Worm (Caenorhabditis elegans) whole organism, L1 larva: Measurements from ENCODE around the gene wdr-83.

Experiments used
- C04F5.9 ChIP-seq: sonication (generic microtip); optimal IDR thresholded peaks from 2 replicates; lab custom pipeline; 2016; ENCODE audit warnings: missing genetic modification characterization, missing compliant biosample characterization
- C34B4.2 ChIP-seq: sonication (generic microtip); optimal IDR thresholded peaks from 2 replicates; lab custom pipeline; 2017; ENCODE audit warnings: mild to moderate bottlenecking, missing genetic modification characterization, missing compliant biosample characterization
- F16B12.6 ChIP-seq: fragments of 150-350 bp; optimal IDR thresholded peaks from 2 replicates; lab custom pipeline; 2014; ENCODE audit warnings: missing biosample characterization, missing genetic modification characterization
- aly-2 ChIP-seq: fragments of 150-350 bp; optimal IDR thresholded peaks from 2 replicates; lab custom pipeline; 2014; ENCODE audit warnings: missing biosample characterization, missing genetic modification characterization
- blmp-1 ChIP-seq: fragments of 150-350 bp; optimal IDR thresholded peaks from 2 replicates; lab custom pipeline; 2014; ENCODE audit warnings: missing biosample characterization, missing genetic modification characterization
- ceh-82 ChIP-seq, 3 experiments: fragments of 150-350 bp in 1 of 3; sonication (generic microtip) in 2 of 3; optimal IDR thresholded peaks; 2 replicates each; lab custom pipeline; 2014 to 2017; ENCODE audit warnings: missing biosample characterization in 3 of 3, missing genetic modification characterization in 3 of 3
- efl-1 ChIP-seq, 4 experiments: fragments of 150-350 bp; optimal IDR thresholded peaks in 3 of 4; peaks in 1 of 4; 1 replicate in 1 of 4; 2 replicates in 3 of 4; lab custom pipeline; 2014; ENCODE audit warnings: missing biosample characterization in 2 of 4, missing genetic modification characterization in 2 of 4, missing genetic modification reagents in 2 of 4
- elt-2 ChIP-seq: sonication (generic microtip); optimal IDR thresholded peaks from 2 replicates; lab custom pipeline; 2016; ENCODE audit warnings: missing genetic modification characterization, mild to moderate bottlenecking, inconsistent platforms, missing compliant biosample characterization, missing genetic modification reagents
- elt-3 ChIP-seq, 6 experiments: fragments of 150-350 bp in 1 of 6; sonication (generic microtip); optimal IDR thresholded peaks; 2 replicates each; lab custom pipeline; 2017 to 2018; ENCODE audit warnings: missing biosample characterization in 6 of 6, missing genetic modification characterization in 6 of 6, inconsistent platforms in 1 of 6
- fos-1 ChIP-seq: fragments of 150-350 bp; optimal IDR thresholded peaks from 2 replicates; lab custom pipeline; 2014; ENCODE audit warnings: missing biosample characterization, missing genetic modification characterization
- grh-1 ChIP-seq: fragments of 200-800 bp; sonication (Bioruptor generic); IDR thresholded peaks from 2 replicates; pipeline ENCODE4 v1.3.6; 2022; ENCODE audit warnings: missing genetic modification reagents, missing genetic modification characterization, missing compliant biosample characterization
- isw-1 ChIP-seq: fragments of 200-800 bp; sonication (Bioruptor generic); IDR thresholded peaks from 2 replicates; pipeline ENCODE4 v1.3.6; 2022; ENCODE audit warnings: missing genetic modification characterization, missing compliant biosample characterization
- jun-1 ChIP-seq: fragments of 150-350 bp; optimal IDR thresholded peaks from 2 replicates; lab custom pipeline; 2014; ENCODE audit warnings: missing biosample characterization, missing genetic modification reagents, missing genetic modification characterization
- lin-14 ChIP-seq: fragments of 200-800 bp; sonication (Bioruptor generic); optimal IDR thresholded peaks from 2 replicates; lab custom pipeline; 2018; ENCODE audit warnings: mild to moderate bottlenecking, missing genetic modification characterization, moderate library complexity, missing compliant biosample characterization
- lsy-2 ChIP-seq, 2 experiments: fragments of 150-350 bp; optimal IDR thresholded peaks; 2 replicates each; lab custom pipeline; 2014; ENCODE audit warnings: missing biosample characterization in 2 of 2, missing genetic modification characterization in 2 of 2
- mdl-1 ChIP-seq, 2 experiments: fragments of 150-350 bp; optimal IDR thresholded peaks; 2 replicates each; lab custom pipeline; 2014 to 2017; ENCODE audit warnings: missing biosample characterization in 2 of 2, missing genetic modification characterization in 2 of 2, inconsistent platforms in 1 of 2
- nhr-237 ChIP-seq: fragments of 150-350 bp; optimal IDR thresholded peaks from 2 replicates; lab custom pipeline; 2014; ENCODE audit warnings: missing biosample characterization, missing genetic modification characterization
- nhr-76 ChIP-seq: sonication (generic microtip); optimal IDR thresholded peaks from 2 replicates; lab custom pipeline; 2017; ENCODE audit warnings: missing biosample characterization, missing genetic modification characterization
- nhr-77 ChIP-seq: fragments of 150-350 bp; optimal IDR thresholded peaks from 2 replicates; lab custom pipeline; 2014; ENCODE audit warnings: missing biosample characterization, missing genetic modification characterization
- nhr-85 ChIP-seq: sonication (generic microtip); peaks from one replicate; lab custom pipeline; 2016; ENCODE audit warnings: missing genetic modification characterization, inconsistent platforms, missing compliant biosample characterization
- pag-3 ChIP-seq: sonication (generic microtip); optimal IDR thresholded peaks from 2 replicates; lab custom pipeline; 2017; ENCODE audit warnings: missing genetic modification characterization, mild to moderate bottlenecking, missing compliant biosample characterization, antibody characterized with exemption, borderline replicate concordance; ENCODE audit not compliant: insufficient read depth
- snu-23 ChIP-seq: sonication (generic microtip); optimal IDR thresholded peaks from 2 replicates; lab custom pipeline; 2016; ENCODE audit warnings: missing genetic modification characterization, missing compliant biosample characterization
- swsn-7 ChIP-seq: sonication (generic microtip); optimal IDR thresholded peaks from 2 replicates; lab custom pipeline; 2016; ENCODE audit warnings: missing genetic modification characterization, missing compliant biosample characterization
- tbx-2 ChIP-seq: sonication (generic microtip); optimal IDR thresholded peaks from 2 replicates; lab custom pipeline; 2016; ENCODE audit warnings: missing genetic modification characterization, missing compliant biosample characterization
- unc-130 ChIP-seq: fragments of 150-350 bp; optimal IDR thresholded peaks from 2 replicates; lab custom pipeline; 2017; ENCODE audit warnings: missing biosample characterization, missing genetic modification characterization, inconsistent platforms
- unc-98 ChIP-seq: fragments of 200-800 bp; sonication (Bioruptor generic); IDR thresholded peaks from 2 replicates; pipeline ENCODE4 v1.3.6; 2022; ENCODE audit warnings: missing genetic modification characterization, missing compliant biosample characterization
- zag-1 ChIP-seq: fragments of 150-350 bp; optimal IDR thresholded peaks from 2 replicates; lab custom pipeline; 2014; ENCODE audit warnings: missing biosample characterization, missing genetic modification characterization
- zip-4 ChIP-seq: fragments of 200-800 bp; sonication (Bioruptor generic); optimal IDR thresholded peaks from 2 replicates; lab custom pipeline; 2018; ENCODE audit warnings: mild to moderate bottlenecking, missing genetic modification characterization, moderate library complexity, missing compliant biosample characterization
- ztf-11 ChIP-seq, 2 experiments: sonication (generic microtip); optimal IDR thresholded peaks; 2 replicates each; lab custom pipeline; 2016 to 2017; ENCODE audit warnings: missing genetic modification characterization in 2 of 2, missing biosample characterization in 1 of 2, missing compliant biosample characterization in 1 of 2

wdr-83 gene

ce11 chrII:4984151-4984550 is 47.4 kb downstream of the wdr-83 start:
- TF ChIP-seq F16B12.6 (tag; lab: Kevin White, UChicago) (no peak), efl-1 (optimal IDR thresholded peaks at IDR 0.05; lab: Kevin White, UChicago) (no peak), efl-1 (GFP tag; optimal IDR thresholded peaks at IDR 0.05 in 1 of 2; lab: Kevin White, UChicago) (peak in 1 of 2 experiments; percentile 29), fos-1 (tag; lab: Kevin White, UChicago) (no peak), swsn-7 (tag; lab: Kevin White, UChicago) (no peak), zip-4 (GFP tag; lab: Kevin White, UChicago) (no peak), zag-1 (tag; lab: Kevin White, UChicago) (no peak), aly-2 (tag; lab: Kevin White, UChicago) (no peak)

ce11 chrII:4981682-4982404 is 49.7 kb downstream of the wdr-83 start:
- no peak for TF ChIP-seq jun-1
- no peak for TF ChIP-seq mdl-1 (tag; optimal IDR thresholded peaks at IDR 0.05; lab: Kevin White, UChicago)
- TF ChIP-seq C34B4.2, result no peak
- TF ChIP-seq nhr-76 (tag; lab: Kevin White, UChicago), result no peak
- TF ChIP-seq ztf-11 (tag; optimal IDR thresholded peaks at IDR 0.05; lab: Kevin White, UChicago), result peak in 1 of 2 experiments; percentile 87
- TF ChIP-seq elt-2 (tag; lab: Kevin White, UChicago), result no peak
- no peak for TF ChIP-seq nhr-237 (tag; lab: Kevin White, UChicago)
- TF ChIP-seq aly-2 (tag; lab: Kevin White, UChicago), result no peak
- no peak for TF ChIP-seq efl-1 (optimal IDR thresholded peaks at IDR 0.05; lab: Kevin White, UChicago)
- peak in 1 of 2 experiments; percentile 64 for TF ChIP-seq efl-1 (GFP tag; optimal IDR thresholded peaks at IDR 0.05 in 1 of 2; lab: Kevin White, UChicago)
- TF ChIP-seq nhr-77 (tag; lab: Kevin White, UChicago), result no peak
- TF ChIP-seq unc-130 (tag; lab: Kevin White, UChicago), result no peak
- peak; percentile 66 for TF ChIP-seq nhr-85 (tag; lab: Kevin White, UChicago)
- no peak for TF ChIP-seq unc-98 (GFP tag; lab: Robert Waterston, UW)
- peak; percentile 11 for TF ChIP-seq blmp-1
- TF ChIP-seq grh-1 (GFP tag; lab: Robert Waterston, UW), result no peak
- TF ChIP-seq pag-3 (tag; lab: Kevin White, UChicago), result no peak
- peak; percentile 58 for TF ChIP-seq tbx-2 (tag; lab: Kevin White, UChicago)
- no peak for TF ChIP-seq isw-1 (GFP tag; lab: Robert Waterston, UW)
- TF ChIP-seq elt-3 (tag; optimal IDR thresholded peaks at IDR 0.05; lab: Kevin White, UChicago), result no peak
- no peak for TF ChIP-seq C04F5.9 (tag; lab: Kevin White, UChicago)
- no peak for TF ChIP-seq ceh-82 (tag; optimal IDR thresholded peaks at IDR 0.05; lab: Kevin White, UChicago)
- peak; percentile 14 for TF ChIP-seq lin-14 (GFP tag; lab: Kevin White, UChicago)
- no peak for TF ChIP-seq snu-23 (GFP tag; lab: Kevin White, UChicago)
- no peak for TF ChIP-seq lsy-2 (tag; optimal IDR thresholded peaks at IDR 0.05; lab: Kevin White, UChicago)
- TF ChIP-seq, all 84 proteins: peak for 6
